Worm (Caenorhabditis elegans) whole organism, L3 larva: ENCODE data around the gene lpd-9.

Experiments
- lin-39 ChIP-seq: fragments of 150-350 bp; optimal IDR thresholded peaks from 2 replicates; lab custom pipeline; 2018; ENCODE audit warnings: missing biosample characterization, missing genetic modification reagents, missing genetic modification characterization
- nhr-237 ChIP-seq: fragments of 150-350 bp; optimal IDR thresholded peaks from 2 replicates; lab custom pipeline; 2014; ENCODE audit warnings: missing biosample characterization, missing genetic modification characterization
- nhr-28 ChIP-seq: fragments of 150-350 bp; optimal IDR thresholded peaks from 2 replicates; lab custom pipeline; 2014; ENCODE audit warnings: missing biosample characterization, missing genetic modification characterization
- nhr-76 ChIP-seq: fragments of 150-350 bp; sonication (generic microtip); optimal IDR thresholded peaks from 5 replicates; lab custom pipeline; 2014; ENCODE audit warnings: missing biosample characterization, missing genetic modification characterization
- pha-4 ChIP-seq: fragments of 150-350 bp; optimal IDR thresholded peaks from 2 replicates; lab custom pipeline; 2014; ENCODE audit warnings: missing biosample characterization, missing genetic modification reagents, missing genetic modification characterization
- unc-62 ChIP-seq: fragments of 150-350 bp; sonication (generic microtip); optimal IDR thresholded peaks from 4 replicates; lab custom pipeline; 2014; ENCODE audit warnings: missing biosample characterization, missing genetic modification reagents, missing genetic modification characterization
- zag-1 ChIP-seq: fragments of 150-350 bp; optimal IDR thresholded peaks from 2 replicates; lab custom pipeline; 2014; ENCODE audit warnings: missing biosample characterization, missing genetic modification characterization
- ztf-11 ChIP-seq: fragments of 150-350 bp; optimal IDR thresholded peaks from 2 replicates; lab custom pipeline; 2014; ENCODE audit warnings: missing biosample characterization, missing genetic modification characterization

DNA sequence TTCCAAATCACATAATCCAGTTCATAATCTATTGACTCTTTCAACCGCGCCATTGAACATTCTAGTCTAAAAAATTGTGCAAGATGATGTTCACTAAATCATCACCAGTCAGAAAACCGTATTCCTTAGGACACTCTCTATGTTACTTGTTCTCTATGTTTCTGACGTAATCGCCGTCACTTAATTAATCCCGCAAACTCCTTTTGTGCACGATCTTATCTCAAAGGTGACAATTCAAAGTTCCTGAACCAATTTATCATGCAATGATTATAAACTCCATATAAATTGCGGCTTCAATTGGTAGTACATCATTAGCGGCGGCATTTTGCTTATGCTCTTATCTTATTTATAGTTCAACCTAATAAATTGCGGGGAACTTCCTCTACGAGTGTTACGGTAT is 16.3 kb upstream of the lpd-9 start:
- TF ChIP-seq nhr-76 (tag; lab: Kevin White, UChicago) (no peak), nhr-237 (tag; lab: Kevin White, UChicago) (no peak), lin-39 (tag; lab: Kevin White, UChicago) (no peak), ztf-11 (tag; lab: Kevin White, UChicago) (no peak), zag-1 (tag; lab: Kevin White, UChicago) (no peak), unc-62 (GFP tag; lab: Kevin White, UChicago) (no peak), nhr-28 (tag; lab: Kevin White, UChicago) (no peak), pha-4 (tag; lab: Kevin White, UChicago) (no peak)
